Fruit fly (Drosophila melanogaster): ENCODE data around the gene Cp38.

Gene Cp38

dm6 chrX:8493473-8493872 is 11.8 kb downstream of the Cp38 start (continued):
- no peak for TF ChIP-seq Six4 (GFP tag; optimal IDR thresholded peaks at IDR 0.05)
- no peak for TF ChIP-seq CG10321 (GFP tag; IDR thresholded peaks at IDR 0.05)

- TF ChIP-seq sd (tag; optimal IDR thresholded peaks at IDR 0.05) (peak; percentile 31), exex (tag; optimal IDR thresholded peaks at IDR 0.05) (peak; percentile 77), Dek (tag; optimal IDR thresholded peaks at IDR 0.05) (no peak), CG11695 (GFP tag; IDR thresholded peaks at IDR 0.05) (no peak), mirr (GFP tag; optimal IDR thresholded peaks at IDR 0.05) (peak; percentile 62), CG17612 (GFP tag; IDR thresholded peaks at IDR 0.05) (no peak), aop (GFP tag; IDR thresholded peaks at IDR 0.05) (no peak), Pdp1 (GFP tag; optimal IDR thresholded peaks at IDR 0.05) (peak in 1 of 2 experiments; percentile 55), CG12744 (GFP tag; optimal IDR thresholded peaks at IDR 0.05) (no peak), ATbp (GFP tag; optimal IDR thresholded peaks at IDR 0.05) (no peak)
These were observed 14.7 kb downstream of the Cp38 start for dm6 chrX:8496362-8496761.

DNA sequence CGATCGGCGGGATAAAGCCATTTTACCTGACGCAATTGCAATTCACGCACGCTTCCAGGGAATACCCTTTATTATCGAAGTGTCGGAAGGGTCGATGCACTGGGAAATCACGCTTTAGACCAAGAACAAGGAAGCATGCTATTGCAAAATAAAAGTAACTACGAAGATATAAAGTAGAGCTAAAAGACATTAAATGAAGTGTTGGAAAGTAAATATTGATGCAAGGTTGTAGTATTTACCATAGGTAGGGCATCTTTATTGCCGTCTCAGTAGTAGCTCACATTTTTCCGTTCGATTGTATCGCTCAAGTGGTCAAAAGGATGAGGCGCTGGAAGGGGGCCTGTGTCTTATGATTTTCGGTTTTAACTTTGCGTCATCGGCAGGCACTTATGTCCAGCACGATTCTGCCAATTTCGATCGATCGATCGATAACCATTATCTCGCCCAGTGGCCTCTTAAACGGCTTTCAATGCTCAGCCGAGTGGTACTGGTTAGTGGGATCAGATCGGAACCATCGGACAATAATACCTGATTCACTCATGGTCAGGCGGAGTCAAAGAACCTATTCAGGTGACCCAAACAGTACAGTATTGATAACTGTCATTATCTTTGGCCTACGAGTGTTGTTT is 16.1 kb downstream of the Cp38 start:
- TF ChIP-seq pnt (GFP tag; optimal IDR thresholded peaks at IDR 0.05), result no peak
- no peak for TF ChIP-seq CG3407 (GFP tag; optimal IDR thresholded peaks at IDR 0.05)
- no peak for TF ChIP-seq CG31224 (GFP tag; IDR thresholded peaks at IDR 0.05)
- TF ChIP-seq CG10209 (GFP tag; optimal IDR thresholded peaks at IDR 0.05), result no peak
- TF ChIP-seq grn (GFP tag; optimal IDR thresholded peaks at IDR 0.05), result peak; percentile 63
- TF ChIP-seq CG3847 (GFP tag; IDR thresholded peaks at IDR 0.05), result no peak
- no peak for TF ChIP-seq ab (GFP tag; optimal IDR thresholded peaks at IDR 0.05)
- no peak for TF ChIP-seq aop (GFP tag; IDR thresholded peaks at IDR 0.05)
- no peak for TF ChIP-seq TFAM (GFP tag; optimal IDR thresholded peaks at IDR 0.05)
- no peak for TF ChIP-seq CG10959 (GFP tag; IDR thresholded peaks at IDR 0.05)
- no peak for TF ChIP-seq Hr51 (GFP tag; optimal IDR thresholded peaks at IDR 0.05)
- TF ChIP-seq CG8388 (GFP tag; optimal IDR thresholded peaks at IDR 0.05), result no peak
- no peak for TF ChIP-seq Trl (optimal IDR thresholded peaks at IDR 0.05)
- no peak for TF ChIP-seq Trl (GFP tag; optimal IDR thresholded peaks at IDR 0.05)
- peak; percentile 3 for TF ChIP-seq CG2120 (GFP tag; optimal IDR thresholded peaks at IDR 0.05)
- TF ChIP-seq az2 (GFP tag; optimal IDR thresholded peaks at IDR 0.05), result no peak
- TF ChIP-seq exex (tag; optimal IDR thresholded peaks at IDR 0.05), result peak; percentile 58
- TF ChIP-seq CG4730 (GFP tag; IDR thresholded peaks at IDR 0.05), result no peak
- no peak for TF ChIP-seq CG17612 (GFP tag; IDR thresholded peaks at IDR 0.05)
- TF ChIP-seq Med (GFP tag), result peak; percentile 40
- peak; percentile 11 for TF ChIP-seq Hey (tag; optimal IDR thresholded peaks at IDR 0.05)
- no peak for TF ChIP-seq CG9817 (tag; optimal IDR thresholded peaks at IDR 0.05)
- no peak for TF ChIP-seq CG13287 (GFP tag; IDR thresholded peaks at IDR 0.05; ENCODE audit: partially characterized antibody)
- TF ChIP-seq sug (tag; optimal IDR thresholded peaks at IDR 0.05), result peak; percentile 12
- TF ChIP-seq CG17385 (GFP tag; optimal IDR thresholded peaks at IDR 0.05), result no peak
- peak; percentile 60 for TF ChIP-seq cwo (GFP tag; optimal IDR thresholded peaks at IDR 0.05)
- TF ChIP-seq mirr (GFP tag; optimal IDR thresholded peaks at IDR 0.05), result peak; percentile 48
- TF ChIP-seq zfh2 (GFP tag; optimal IDR thresholded peaks at IDR 0.05), result no peak
- TF ChIP-seq row (GFP tag; IDR thresholded peaks at IDR 0.05), result 0 out of 3 replicates have a peak, but pooled peaks have one; percentile 11
- no peak for TF ChIP-seq CG8765 (GFP tag; IDR thresholded peaks at IDR 0.05)
- TF ChIP-seq ken (GFP tag; IDR thresholded peaks at IDR 0.05), result no peak
- TF ChIP-seq gro (GFP tag; optimal IDR thresholded peaks at IDR 0.05), result no peak
- no peak for TF ChIP-seq ftz-f1 (GFP tag; optimal IDR thresholded peaks at IDR 0.05)
- TF ChIP-seq dmrt11E (tag; optimal IDR thresholded peaks at IDR 0.05), result no peak
- TF ChIP-seq z (GFP tag; IDR thresholded peaks at IDR 0.05), result no peak
- no peak for TF ChIP-seq knrl (GFP tag; IDR thresholded peaks at IDR 0.05; ENCODE audit: partially characterized antibody)
